Worm (Caenorhabditis elegans) whole organism, young adult: ENCODE data around the gene epg-9.

Experiments used
- B0336.3 ChIP-seq: fragments of 200-800 bp; sonication (Bioruptor generic); IDR thresholded peaks from 2 replicates; pipeline ENCODE4 v1.3.6; 2022; ENCODE audit warnings: missing genetic modification characterization, missing compliant biosample characterization
- C06A6.2 ChIP-seq: fragments of 200-800 bp; sonication (Bioruptor generic); conservative IDR thresholded peaks from 2 replicates; pipeline ENCODE4 v1.3.6; 2022; ENCODE audit warnings: missing genetic modification characterization, missing compliant biosample characterization
- C17E4.6 ChIP-seq: fragments of 200-800 bp; sonication (Bioruptor generic); IDR thresholded peaks from 2 replicates; pipeline ENCODE4 v1.3.6; 2022; ENCODE audit warnings: missing genetic modification reagents, missing genetic modification characterization, missing compliant biosample characterization
- D2030.7 ChIP-seq: fragments of 200-800 bp; sonication (Bioruptor generic); IDR thresholded peaks from 2 replicates; pipeline ENCODE4 v1.3.6; 2022; ENCODE audit warnings: missing genetic modification reagents, missing genetic modification characterization, missing compliant biosample characterization
- F22D6.2 ChIP-seq: sonication (generic microtip); optimal IDR thresholded peaks from 2 replicates; lab custom pipeline; 2016; ENCODE audit warnings: mild to moderate bottlenecking, missing genetic modification characterization, missing compliant biosample characterization
- F33H1.4 ChIP-seq: fragments of 200-800 bp; sonication (Bioruptor generic); IDR thresholded peaks from 2 replicates; pipeline ENCODE4 v1.3.6; 2022; ENCODE audit warnings: missing genetic modification reagents, missing genetic modification characterization, missing compliant biosample characterization
- F52B5.7 ChIP-seq: sonication (generic microtip); optimal IDR thresholded peaks from 2 replicates; lab custom pipeline; 2016; ENCODE audit warnings: mild to moderate bottlenecking, missing genetic modification characterization, missing compliant biosample characterization
- F55B11.4 ChIP-seq: sonication (generic microtip); optimal IDR thresholded peaks from 2 replicates; lab custom pipeline; 2016; ENCODE audit warnings: missing compliant biosample characterization, missing genetic modification characterization, borderline replicate concordance; ENCODE audit not compliant: insufficient read depth
- K11D2.4 ChIP-seq: fragments of 200-800 bp; sonication (Bioruptor generic); IDR thresholded peaks from 2 replicates; pipeline ENCODE4 v1.3.6; 2022; ENCODE audit warnings: missing genetic modification reagents, missing genetic modification characterization, missing compliant biosample characterization
- Y53F4B.3 ChIP-seq: fragments of 200-800 bp; sonication (Bioruptor generic); IDR thresholded peaks from 2 replicates; pipeline ENCODE4 v1.3.6; 2022; ENCODE audit warnings: missing genetic modification reagents, missing genetic modification characterization, missing compliant biosample characterization
- aptf-2 ChIP-seq: fragments of 200-800 bp; sonication (Bioruptor generic); conservative IDR thresholded peaks from 2 replicates; pipeline ENCODE4 v1.3.6; 2022; ENCODE audit warnings: missing genetic modification reagents, missing genetic modification characterization, missing compliant biosample characterization
- atf-7 ChIP-seq: sonication (generic microtip); optimal IDR thresholded peaks from 2 replicates; lab custom pipeline; 2017; ENCODE audit warnings: mild to moderate bottlenecking, missing genetic modification characterization, missing compliant biosample characterization
- attf-5 ChIP-seq: fragments of 200-800 bp; sonication (Bioruptor generic); optimal IDR thresholded peaks from 2 replicates; lab custom pipeline; 2018; ENCODE audit warnings: mild to moderate bottlenecking, missing genetic modification characterization, missing compliant biosample characterization
- ceh-58 ChIP-seq: fragments of 200-800 bp; sonication (Bioruptor generic); IDR thresholded peaks from 2 replicates; pipeline ENCODE4 v1.3.6; 2022; ENCODE audit warnings: missing genetic modification characterization, missing compliant biosample characterization
- ceh-91 ChIP-seq: fragments of 200-800 bp; sonication (Bioruptor generic); IDR thresholded peaks from 2 replicates; pipeline ENCODE4 v1.3.6; 2022; ENCODE audit warnings: missing genetic modification reagents, missing genetic modification characterization, missing compliant biosample characterization
- dpff-1 ChIP-seq: sonication (generic microtip); optimal IDR thresholded peaks from 2 replicates; lab custom pipeline; 2017; ENCODE audit warnings: mild to moderate bottlenecking, missing genetic modification characterization, missing compliant biosample characterization
- dpl-1 ChIP-seq: fragments of 150-350 bp; optimal IDR thresholded peaks from 2 replicates; lab custom pipeline; 2014; ENCODE audit warnings: missing biosample characterization, missing genetic modification reagents, missing genetic modification characterization
- egl-18 ChIP-seq: fragments of 200-800 bp; sonication (Bioruptor generic); IDR thresholded peaks from 2 replicates; pipeline ENCODE4 v1.3.6; 2022; ENCODE audit warnings: missing genetic modification reagents, missing genetic modification characterization, missing compliant biosample characterization
- egl-44 ChIP-seq: fragments of 200-800 bp; sonication (Bioruptor generic); IDR thresholded peaks from 2 replicates; pipeline ENCODE4 v1.3.6; 2022; ENCODE audit warnings: missing genetic modification reagents, missing genetic modification characterization, missing compliant biosample characterization
- fkh-3 ChIP-seq: sonication (generic microtip); optimal IDR thresholded peaks from 2 replicates; lab custom pipeline; 2016; ENCODE audit warnings: mild to moderate bottlenecking, missing genetic modification characterization, missing compliant biosample characterization
- gei-17 ChIP-seq: fragments of 200-800 bp; sonication (Bioruptor generic); optimal IDR thresholded peaks from 2 replicates; lab custom pipeline; 2018; ENCODE audit warnings: mild to moderate bottlenecking, missing genetic modification characterization, missing compliant biosample characterization
- him-1 ChIP-seq: sonication (generic microtip); optimal IDR thresholded peaks from 2 replicates; lab custom pipeline; 2016; ENCODE audit warnings: missing genotype, missing genetic modification reagents, missing genetic modification characterization, missing compliant biosample characterization
- hlh-26 ChIP-seq: fragments of 200-800 bp; sonication (Bioruptor generic); conservative IDR thresholded peaks from 2 replicates; pipeline ENCODE4 v1.3.6; 2022; ENCODE audit warnings: missing genetic modification reagents, missing genetic modification characterization, missing compliant biosample characterization
- hmg-20 ChIP-seq: fragments of 200-800 bp; sonication (Bioruptor generic); IDR thresholded peaks from 2 replicates; pipeline ENCODE4 v1.3.6; 2022; ENCODE audit warnings: missing genetic modification reagents, missing genetic modification characterization, missing compliant biosample characterization
- lag-1 ChIP-seq: fragments of 200-800 bp; sonication (Bioruptor generic); IDR thresholded peaks from 2 replicates; pipeline ENCODE4 v1.3.6; 2022; ENCODE audit warnings: missing genetic modification reagents, missing genetic modification characterization, missing compliant biosample characterization
- let-607 ChIP-seq, 2 experiments: fragments of 200-800 bp in 1 of 2; sonication (Bioruptor generic) in 1 of 2; sonication (generic microtip) in 1 of 2; optimal IDR thresholded peaks; 2 replicates each; lab custom pipeline; 2016 to 2018; ENCODE audit warnings: mild to moderate bottlenecking in 2 of 2, missing compliant biosample characterization in 2 of 2, missing genetic modification characterization in 2 of 2, moderate library complexity in 2 of 2, missing genotype in 1 of 2
- lin-35 ChIP-seq, 3 experiments: fragments of 150-350 bp in 2 of 3; sonication (generic microtip) in 1 of 3; optimal IDR thresholded peaks; 2 replicates each; lab custom pipeline; 2014 to 2018; ENCODE audit warnings: missing biosample characterization in 3 of 3, missing genetic modification characterization in 3 of 3, missing genetic modification reagents in 3 of 3
- lin-54 ChIP-seq: fragments of 200-800 bp; sonication (Bioruptor generic); optimal IDR thresholded peaks from 2 replicates; lab custom pipeline; 2018; ENCODE audit warnings: mild to moderate bottlenecking, missing genetic modification characterization, missing compliant biosample characterization
- madf-6 ChIP-seq: fragments of 200-800 bp; sonication (Bioruptor generic); IDR thresholded peaks from 2 replicates; pipeline ENCODE4 v1.3.6; 2022; ENCODE audit warnings: missing genetic modification reagents, missing genetic modification characterization, missing compliant biosample characterization
- mes-4 ChIP-seq: sonication (generic microtip); optimal IDR thresholded peaks from 2 replicates; lab custom pipeline; 2016; ENCODE audit warnings: missing genotype, missing genetic modification characterization, missing compliant biosample characterization
- mxl-1 ChIP-seq: sonication (generic microtip); optimal IDR thresholded peaks from 2 replicates; lab custom pipeline; 2016; ENCODE audit warnings: missing genetic modification characterization, missing compliant biosample characterization
- nfya-2 ChIP-seq: fragments of 200-800 bp; sonication (Bioruptor generic); IDR thresholded peaks from 2 replicates; pipeline ENCODE4 v1.3.6; 2022; ENCODE audit warnings: missing genetic modification reagents, missing genetic modification characterization, missing compliant biosample characterization
- nfyb-1 ChIP-seq: fragments of 200-800 bp; sonication (Bioruptor generic); IDR thresholded peaks from 2 replicates; pipeline ENCODE4 v1.3.6; 2022; ENCODE audit warnings: missing genetic modification reagents, missing genetic modification characterization, missing compliant biosample characterization
- nhr-120 ChIP-seq: fragments of 200-800 bp; sonication (Bioruptor generic); IDR thresholded peaks from 2 replicates; pipeline ENCODE4 v1.3.6; 2022; ENCODE audit warnings: missing genetic modification characterization, missing compliant biosample characterization
- nhr-27 ChIP-seq: fragments of 200-800 bp; sonication (Bioruptor generic); optimal IDR thresholded peaks from 2 replicates; lab custom pipeline; 2018; ENCODE audit warnings: mild to moderate bottlenecking, missing genetic modification characterization, moderate library complexity, missing compliant biosample characterization
- nhr-80 ChIP-seq: sonication (generic microtip); optimal IDR thresholded peaks from 2 replicates; lab custom pipeline; 2016; ENCODE audit warnings: missing genetic modification characterization, missing compliant biosample characterization
- nhr-90 ChIP-seq: sonication (generic microtip); optimal IDR thresholded peaks from 2 replicates; lab custom pipeline; 2016; ENCODE audit warnings: missing genotype, mild to moderate bottlenecking, missing genetic modification characterization, missing compliant biosample characterization
- pha-4 ChIP-seq: fragments of 150-350 bp; sonication (generic microtip); optimal IDR thresholded peaks from 2 replicates; lab custom pipeline; 2014; ENCODE audit warnings: missing biosample characterization, missing genetic modification reagents, missing genetic modification characterization
- snpc-1.1 ChIP-seq: sonication (generic microtip); optimal IDR thresholded peaks from 2 replicates; lab custom pipeline; 2017; ENCODE audit warnings: missing genetic modification characterization, mild to moderate bottlenecking, missing compliant biosample characterization, antibody characterized with exemption, moderate library complexity, missing genotype, missing genetic modification reagents; ENCODE audit not compliant: insufficient read depth
- snpc-1.3 ChIP-seq: sonication (generic microtip); optimal IDR thresholded peaks from 2 replicates; lab custom pipeline; 2017; ENCODE audit warnings: missing genetic modification characterization, mild to moderate bottlenecking, missing compliant biosample characterization, antibody characterized with exemption, moderate library complexity, missing genotype, missing genetic modification reagents; ENCODE audit not compliant: insufficient read depth
- snpc-3.4 ChIP-seq: sonication (generic microtip); optimal IDR thresholded peaks from 2 replicates; lab custom pipeline; 2017; ENCODE audit warnings: missing genetic modification characterization, mild to moderate bottlenecking, missing compliant biosample characterization, antibody characterized with exemption, moderate library complexity, missing genotype, missing genetic modification reagents
- somi-1 ChIP-seq: fragments of 200-800 bp; sonication (Bioruptor generic); optimal IDR thresholded peaks from 2 replicates; lab custom pipeline; 2018; ENCODE audit warnings: mild to moderate bottlenecking, missing genetic modification characterization, missing compliant biosample characterization
- tlf-1 ChIP-seq: fragments of 200-800 bp; sonication (Bioruptor generic); optimal IDR thresholded peaks from 2 replicates; lab custom pipeline; 2018; ENCODE audit warnings: mild to moderate bottlenecking, missing genetic modification characterization, missing compliant biosample characterization
- unc-130 ChIP-seq: sonication (generic microtip); optimal IDR thresholded peaks from 2 replicates; lab custom pipeline; 2016; ENCODE audit warnings: missing genetic modification reagents, missing genetic modification characterization, missing compliant biosample characterization
- zim-3 ChIP-seq: sonication (generic microtip); optimal IDR thresholded peaks from 2 replicates; lab custom pipeline; 2017; ENCODE audit warnings: mild to moderate bottlenecking, missing genetic modification characterization, moderate library complexity, missing compliant biosample characterization
- ztf-18 ChIP-seq: sonication (generic microtip); optimal IDR thresholded peaks from 2 replicates; lab custom pipeline; 2016; ENCODE audit warnings: missing genotype, mild to moderate bottlenecking, missing genetic modification characterization, missing compliant biosample characterization
- ztf-25 ChIP-seq: fragments of 200-800 bp; sonication (Bioruptor generic); IDR thresholded peaks from 2 replicates; pipeline ENCODE4 v1.3.6; 2022; ENCODE audit warnings: missing genetic modification reagents, missing genetic modification characterization, missing compliant biosample characterization
- ztf-28 ChIP-seq: fragments of 200-800 bp; sonication (Bioruptor generic); IDR thresholded peaks from 2 replicates; pipeline ENCODE4 v1.3.6; 2022; ENCODE audit warnings: missing genetic modification reagents, missing genetic modification characterization, missing compliant biosample characterization
- ztf-6 ChIP-seq: fragments of 200-800 bp; sonication (Bioruptor generic); IDR thresholded peaks from 2 replicates; pipeline ENCODE4 v1.3.6; 2022; ENCODE audit warnings: missing genetic modification reagents, missing genetic modification characterization, missing compliant biosample characterization

The epg-9 gene

ce11 chrIV:2654965-2655364, 54.0 kb downstream of the epg-9 start (continued):
- TF ChIP-seq nfya-2 (no peak), F55B11.4 (tag; lab: Kevin White, UChicago) (no peak), egl-44 (GFP tag; lab: Robert Waterston, UW) (no peak), nhr-90 (tag; lab: Kevin White, UChicago) (no peak), hlh-26 (no peak), madf-6 (GFP tag; lab: Robert Waterston, UW) (peak; percentile 86), let-607 (tag; optimal IDR thresholded peaks at IDR 0.05; lab: Kevin White, UChicago) (no peak), fkh-3 (tag; lab: Kevin White, UChicago) (no peak), mxl-1 (tag; lab: Kevin White, UChicago) (no peak), hmg-20 (no peak), ceh-58 (no peak), mes-4 (tag; lab: Kevin White, UChicago) (no peak), lag-1 (GFP tag; lab: Robert Waterston, UW) (no peak), atf-7 (tag; lab: Kevin White, UChicago) (no peak), F52B5.7 (tag; lab: Kevin White, UChicago) (no peak), somi-1 (GFP tag; lab: Kevin White, UChicago) (no peak), gei-17 (no peak), C17E4.6 (GFP tag; lab: Robert Waterston, UW) (no peak), pha-4 (tag; lab: Kevin White, UChicago) (no peak), ztf-28 (GFP tag; lab: Robert Waterston, UW) (no peak), lin-35 (GFP tag; optimal IDR thresholded peaks at IDR 0.05; lab: Kevin White, UChicago) (no peak), nhr-27 (no peak), zim-3 (tag; lab: Kevin White, UChicago) (peak; percentile 38), lin-54 (GFP tag; lab: Kevin White, UChicago) (peak; percentile 69), D2030.7 (GFP tag; lab: Robert Waterston, UW) (peak; percentile 96), nhr-80 (tag; lab: Kevin White, UChicago) (no peak), K11D2.4 (no peak), B0336.3 (GFP tag; lab: Robert Waterston, UW) (0 out of 2 replicates have a peak, but pooled peaks have one; percentile 43), C06A6.2 (GFP tag; lab: Robert Waterston, UW) (no peak), Y53F4B.3 (GFP tag; lab: Robert Waterston, UW) (no peak), tlf-1 (GFP tag; lab: Kevin White, UChicago) (peak; percentile 1), egl-18 (GFP tag; lab: Robert Waterston, UW) (no peak), unc-130 (GFP tag; lab: Kevin White, UChicago) (no peak), nfyb-1 (GFP tag; lab: Robert Waterston, UW) (no peak), F33H1.4 (GFP tag; lab: Robert Waterston, UW) (peak; percentile 67), ceh-91 (GFP tag; lab: Robert Waterston, UW) (peak; percentile 40; the same call in 1 of the 2 replicates), dpl-1 (GFP tag; lab: Kevin White, UChicago) (no peak), ztf-18 (peak; percentile 84), F22D6.2 (tag; lab: Kevin White, UChicago) (no peak), ztf-6 (GFP tag; lab: Robert Waterston, UW) (no peak), snpc-1.3 (peak; percentile 60), him-1 (tag; lab: Kevin White, UChicago) (peak; percentile 65), aptf-2 (GFP tag; lab: Robert Waterston, UW) (no peak), ztf-25 (GFP tag; lab: Robert Waterston, UW) (no peak), attf-5 (GFP tag; lab: Kevin White, UChicago) (no peak), snpc-1.1 (peak; percentile 87), dpff-1 (tag; lab: Kevin White, UChicago) (no peak), snpc-3.4 (tag; lab: Kevin White, UChicago) (peak; percentile 81), nhr-120 (no peak)
